Worm (Caenorhabditis elegans) whole organism, L4/young adult: Measurements from ENCODE around the gene bra-1.

Experiments used
- dao-5 ChIP-seq: sonication (generic microtip); optimal IDR thresholded peaks from 2 replicates; lab custom pipeline; 2016; ENCODE audit warnings: missing genotype, missing genetic modification characterization, moderate library complexity, missing compliant biosample characterization
- him-1 ChIP-seq: sonication (generic microtip); optimal IDR thresholded peaks from 2 replicates; lab custom pipeline; 2016; ENCODE audit warnings: missing genotype, missing genetic modification reagents, missing genetic modification characterization, missing compliant biosample characterization

DNA sequence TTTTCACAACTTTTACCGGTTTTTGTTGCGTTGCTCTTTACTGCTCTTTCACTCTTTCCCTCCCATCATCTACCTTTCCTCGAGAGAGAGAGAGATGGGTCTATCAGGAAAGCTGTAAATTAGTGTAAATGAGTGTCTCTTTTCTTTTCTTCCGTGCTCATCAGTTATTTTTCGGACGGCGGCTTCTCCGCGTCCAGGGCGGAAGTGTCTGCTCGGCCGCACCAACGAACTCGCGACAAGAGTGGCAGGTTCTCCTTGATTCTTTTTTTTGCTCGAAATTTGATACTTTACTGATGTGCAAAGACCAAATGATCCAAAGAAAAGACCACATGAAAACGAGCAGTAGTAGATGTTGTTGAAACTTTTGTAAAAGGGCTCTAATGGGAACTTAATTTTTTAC, 39.6 kb upstream of the bra-1 start:
- no peak for TF ChIP-seq him-1 (tag; lab: Kevin White, UChicago)
- TF ChIP-seq dao-5 (tag; lab: Kevin White, UChicago), result no peak
